Fruit fly (Drosophila melanogaster): Measurements from ENCODE around the gene Rac1.
A peak's percentile ranks its signal among the peaks of the same experiment; 100 is the strongest.

Rac1 gene

DNA sequence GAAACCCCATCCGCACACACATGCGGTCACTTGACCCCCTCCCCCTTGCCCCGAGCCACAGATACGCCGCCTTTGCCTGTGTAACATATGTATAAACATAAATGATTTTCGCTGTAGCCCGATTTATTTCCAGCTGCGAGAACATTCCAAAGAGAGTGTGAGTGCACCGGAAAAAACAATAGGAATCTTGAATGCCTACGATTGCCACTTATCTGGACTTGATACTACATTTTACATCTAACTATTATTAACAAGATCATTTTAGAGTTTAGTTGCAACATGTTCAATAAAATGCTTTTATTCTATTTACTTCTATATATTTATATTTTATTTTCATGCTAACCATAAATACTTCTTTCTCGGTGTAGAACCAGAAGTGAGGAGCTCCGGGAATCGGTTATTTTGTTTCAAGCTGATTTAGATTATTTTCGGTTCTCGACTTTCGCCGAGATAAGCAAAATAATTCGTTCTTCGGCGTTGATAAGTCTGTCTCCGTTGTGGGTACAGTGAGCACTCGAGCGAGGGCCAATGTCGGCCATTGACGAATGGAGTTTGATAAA is 2.3 kb downstream of the Rac1 start (continued):
- TF ChIP-seq Rx (GFP tag; IDR thresholded peaks at IDR 0.05), result peak; percentile 70
- TF ChIP-seq her (GFP tag; optimal IDR thresholded peaks at IDR 0.05), result peak; percentile 23
- peak; percentile 90 for TF ChIP-seq nmo (GFP tag; optimal IDR thresholded peaks at IDR 0.05)
- TF ChIP-seq B-H1 (GFP tag; IDR thresholded peaks at IDR 0.05), result peak; percentile 62; the same call in 1 of the 3 replicates
- TF ChIP-seq stc (GFP tag; IDR thresholded peaks at IDR 0.05), result peak; percentile 74
- TF ChIP-seq Dfd (GFP tag; optimal IDR thresholded peaks at IDR 0.05), result no peak
- TF ChIP-seq E2f2 (GFP tag; IDR thresholded peaks at IDR 0.05), result peak; percentile 59
- peak; percentile 25 for TF ChIP-seq CG4854 (GFP tag; optimal IDR thresholded peaks at IDR 0.05)
- TF ChIP-seq CG4707 (GFP tag; optimal IDR thresholded peaks at IDR 0.05), result peak; percentile 50
- TF ChIP-seq gcm2 (GFP tag; optimal IDR thresholded peaks at IDR 0.05), result peak; percentile 7
- TF ChIP-seq CG11560 (tag; IDR thresholded peaks at IDR 0.05), result 0 out of 3 replicates have a peak, but pooled peaks have one; percentile 48
- no peak for TF ChIP-seq zen2 (GFP tag; IDR thresholded peaks at IDR 0.05; ENCODE audit: partially characterized antibody)
- no peak for TF ChIP-seq Neu2 (GFP tag; optimal IDR thresholded peaks at IDR 0.05; ENCODE audit: borderline replicate concordance)
- TF ChIP-seq CG42726 (GFP tag; IDR thresholded peaks at IDR 0.05; ENCODE audit: partially characterized antibody), result no peak
- TF ChIP-seq CG4282 (GFP tag; optimal IDR thresholded peaks at IDR 0.05), result no peak
- peak; percentile 76 for TF ChIP-seq sob (GFP tag; IDR thresholded peaks at IDR 0.05)
- TF ChIP-seq ken (GFP tag; IDR thresholded peaks at IDR 0.05), result peak; percentile 72; the same call in 2 of the 3 replicates
- TF ChIP-seq ab (GFP tag; optimal IDR thresholded peaks at IDR 0.05), result no peak
- TF ChIP-seq CG4424 (GFP tag; optimal IDR thresholded peaks at IDR 0.05), result peak; percentile 62
- peak; percentile 81 for TF ChIP-seq CG2875 (GFP tag; optimal IDR thresholded peaks at IDR 0.05)
- peak; percentile 17 for TF ChIP-seq CG15479 (GFP tag; optimal IDR thresholded peaks at IDR 0.05)
- TF ChIP-seq CG9932 (GFP tag; IDR thresholded peaks at IDR 0.05), result peak; percentile 68
- no peak for TF ChIP-seq sna (GFP tag; IDR thresholded peaks at IDR 0.05; ENCODE audit: partially characterized antibody)
- TF ChIP-seq trh (GFP tag; optimal IDR thresholded peaks at IDR 0.05), result peak; percentile 27
- TF ChIP-seq CG12391 (tag; optimal IDR thresholded peaks at IDR 0.05), result peak; percentile 92
- TF ChIP-seq Gsc (GFP tag; IDR thresholded peaks at IDR 0.05), result peak; percentile 58
- peak; percentile 63 for TF ChIP-seq wor (GFP tag; IDR thresholded peaks at IDR 0.05)
- peak; percentile 69 for TF ChIP-seq CG4730 (GFP tag; IDR thresholded peaks at IDR 0.05)
- peak; percentile 69; the same call in 2 of the 3 replicates for TF ChIP-seq Dbx (GFP tag; IDR thresholded peaks at IDR 0.05)
- no peak for TF ChIP-seq fu2 (GFP tag; optimal IDR thresholded peaks at IDR 0.05)
- TF ChIP-seq Dref (GFP tag; IDR thresholded peaks at IDR 0.05), result no peak
- TF ChIP-seq CG14441 (GFP tag; IDR thresholded peaks at IDR 0.05), result peak; percentile 71
- TF ChIP-seq HLH4C (GFP tag; IDR thresholded peaks at IDR 0.05; ENCODE audit: partially characterized antibody), result no peak
- TF ChIP-seq CG1529 (GFP tag; optimal IDR thresholded peaks at IDR 0.05), result peak; percentile 77
- TF ChIP-seq Awh (GFP tag; IDR thresholded peaks at IDR 0.05), result peak; percentile 51; the same call in 1 of the 2 replicates
- TF ChIP-seq kah (GFP tag; optimal IDR thresholded peaks at IDR 0.05), result peak; percentile 57
- peak; percentile 95 for TF ChIP-seq CG2712 (tag; optimal IDR thresholded peaks at IDR 0.05)
- TF ChIP-seq CG9876 (GFP tag; optimal IDR thresholded peaks at IDR 0.05), result no peak
- peak; percentile 84 for TF ChIP-seq dmrt99B (tag; optimal IDR thresholded peaks at IDR 0.05)
- TF ChIP-seq pfk (GFP tag; optimal IDR thresholded peaks at IDR 0.05), result peak; percentile 1
- peak; percentile 80 for TF ChIP-seq odd (GFP tag; optimal IDR thresholded peaks at IDR 0.05)
- TF ChIP-seq Rfx (GFP tag; IDR thresholded peaks at IDR 0.05), result peak; percentile 77
- TF ChIP-seq CG7786 (GFP tag; optimal IDR thresholded peaks at IDR 0.05), result peak; percentile 19
- peak; percentile 70; the same call in 1 of the 3 replicates for TF ChIP-seq Mrtf (GFP tag; IDR thresholded peaks at IDR 0.05)
- no peak for TF ChIP-seq NK7.1 (GFP tag; optimal IDR thresholded peaks at IDR 0.05)
- TF ChIP-seq stwl (tag; optimal IDR thresholded peaks at IDR 0.05), result peak; percentile 7
- TF ChIP-seq Lhr (GFP tag; optimal IDR thresholded peaks at IDR 0.05), result peak; percentile 61
- TF ChIP-seq lab (GFP tag; optimal IDR thresholded peaks at IDR 0.05), result peak; percentile 88
- no peak for TF ChIP-seq Antp (GFP tag; optimal IDR thresholded peaks at IDR 0.05)
- TF ChIP-seq CG15601 (tag; optimal IDR thresholded peaks at IDR 0.05), result peak; percentile 86

Data from whole organism, embryonic.